Fruit fly (Drosophila melanogaster) whole organism, embryonic: ENCODE results near the gene CG34348.
A peak's percentile ranks its signal among the peaks of the same experiment; 100 is the strongest.

Experiments
- Antp ChIP-seq: fragments of 200-800 bp; sonication (Bioruptor generic); optimal IDR thresholded peaks from 3 replicates; lab custom pipeline; 2016; ENCODE audit warnings: missing biosample characterization, missing genetic modification characterization
- BEAF-32 ChIP-seq: fragments of 200-800 bp; sonication (Bioruptor generic); optimal IDR thresholded peaks from 3 replicates; lab custom pipeline; 2017; ENCODE audit warnings: missing biosample characterization, missing genetic modification characterization, mild to moderate bottlenecking, moderate library complexity, missing genetic modification reagents
- Blimp-1 ChIP-seq: fragments of 200-800 bp; sonication (Bioruptor generic); optimal IDR thresholded peaks from 3 replicates; lab custom pipeline; 2018; ENCODE audit warnings: missing biosample characterization, missing genetic modification characterization, mild to moderate bottlenecking, moderate library complexity, missing genetic modification reagents
- CG10366 ChIP-seq: fragments of 200-800 bp; sonication (Bioruptor generic); IDR thresholded peaks from 2 replicates; pipeline ENCODE4 v1.3.6; 2022; ENCODE audit warnings: missing biosample characterization, missing genetic modification characterization
- CG10565 ChIP-seq: fragments of 200-800 bp; sonication (Bioruptor generic); optimal IDR thresholded peaks from 3 replicates; lab custom pipeline; 2016; ENCODE audit warnings: missing biosample characterization, mild to moderate bottlenecking, missing genetic modification characterization
- CG11247 ChIP-seq: fragments of 200-800 bp; sonication (Bioruptor generic); IDR thresholded peaks from 2 replicates; pipeline ENCODE4 v1.3.6; 2022; ENCODE audit warnings: missing biosample characterization, missing genetic modification characterization
- CG11504 ChIP-seq: fragments of 200-800 bp; sonication (Bioruptor generic); optimal IDR thresholded peaks from 3 replicates; lab custom pipeline; 2019; ENCODE audit warnings: missing biosample characterization, mild to moderate bottlenecking, missing genetic modification characterization, moderate library complexity
- CG11696 ChIP-seq: fragments of 200-800 bp; sonication (Bioruptor generic); IDR thresholded peaks from 2 replicates; pipeline ENCODE4 v1.3.6; 2022; ENCODE audit warnings: missing biosample characterization, missing genetic modification characterization
- CG15073 ChIP-seq: fragments of 200-800 bp; sonication (Bioruptor generic); optimal IDR thresholded peaks from 2 replicates; lab custom pipeline; 2016; ENCODE audit warnings: missing biosample characterization, missing genetic modification characterization
- CG16779 ChIP-seq: fragments of 200-800 bp; sonication (Bioruptor generic); IDR thresholded peaks from 2 replicates; pipeline ENCODE4 v1.3.6; 2022; ENCODE audit warnings: missing biosample characterization, missing genetic modification characterization
- CG17186 ChIP-seq: fragments of 200-800 bp; sonication (Bioruptor generic); optimal IDR thresholded peaks from 3 replicates; lab custom pipeline; 2017; ENCODE audit warnings: missing biosample characterization, missing genetic modification reagents, missing genetic modification characterization
- CG2120 ChIP-seq: fragments of 200-800 bp; sonication (Bioruptor generic); optimal IDR thresholded peaks from 3 replicates; lab custom pipeline; 2016; ENCODE audit warnings: missing biosample characterization, missing genetic modification characterization
- CG2678 ChIP-seq: fragments of 200-800 bp; sonication (Bioruptor generic); optimal IDR thresholded peaks from 3 replicates; lab custom pipeline; 2019; ENCODE audit warnings: missing biosample characterization, mild to moderate bottlenecking, missing genetic modification characterization, moderate library complexity
- CG32772 ChIP-seq: fragments of 200-800 bp; sonication (Bioruptor generic); IDR thresholded peaks from 2 replicates; pipeline ENCODE4 v1.3.6; 2022; ENCODE audit warnings: missing biosample characterization, missing genetic modification characterization
- CG34422 ChIP-seq: fragments of 200-800 bp; sonication (Bioruptor generic); IDR thresholded peaks from 3 replicates; pipeline ENCODE4 v1.3.6; 2022; ENCODE audit warnings: missing biosample characterization, missing genetic modification characterization
- CG3847 ChIP-seq: fragments of 200-800 bp; sonication (Bioruptor generic); IDR thresholded peaks from 2 replicates; pipeline ENCODE4 v1.3.6; 2022; ENCODE audit warnings: missing biosample characterization, missing genetic modification characterization
- CG3995 ChIP-seq: fragments of 200-800 bp; sonication (Bioruptor generic); optimal IDR thresholded peaks from 3 replicates; lab custom pipeline; 2016; ENCODE audit warnings: missing biosample characterization, missing genetic modification characterization
- CG4404 ChIP-seq: fragments of 200-800 bp; sonication (Bioruptor generic); IDR thresholded peaks from 2 replicates; pipeline ENCODE4 v1.3.6; 2022; ENCODE audit warnings: missing biosample characterization, missing genetic modification characterization
- CG4424 ChIP-seq: fragments of 200-800 bp; sonication (Bioruptor generic); optimal IDR thresholded peaks from 3 replicates; lab custom pipeline; 2016; ENCODE audit warnings: missing biosample characterization, missing genetic modification characterization
- CG5180 ChIP-seq: fragments of 200-800 bp; sonication (Bioruptor generic); optimal IDR thresholded peaks from 3 replicates; lab custom pipeline; 2017; ENCODE audit warnings: missing biosample characterization, missing genetic modification characterization, mild to moderate bottlenecking, moderate library complexity, missing genetic modification reagents
- CG6254 ChIP-seq: fragments of 200-800 bp; sonication (Bioruptor generic); optimal IDR thresholded peaks from 3 replicates; lab custom pipeline; 2017; ENCODE audit warnings: mild to moderate bottlenecking, missing biosample characterization, missing genetic modification reagents, missing genetic modification characterization
- CG6654 ChIP-seq: fragments of 200-800 bp; sonication (Bioruptor generic); optimal IDR thresholded peaks from 2 replicates; lab custom pipeline; 2017; ENCODE audit warnings: missing biosample characterization, mild to moderate bottlenecking, missing genetic modification characterization
- CG8089 ChIP-seq: fragments of 200-800 bp; sonication (Bioruptor generic); optimal IDR thresholded peaks from 3 replicates; lab custom pipeline; 2016; ENCODE audit warnings: missing biosample characterization, missing genetic modification characterization
- CG9215 ChIP-seq: fragments of 200-800 bp; sonication (Bioruptor generic); IDR thresholded peaks from 2 replicates; pipeline ENCODE4 v1.3.6; 2022; ENCODE audit warnings: missing biosample characterization, missing genetic modification characterization
- Camta ChIP-seq: fragments of 200-800 bp; sonication (Bioruptor generic); optimal IDR thresholded peaks from 2 replicates; lab custom pipeline; 2016; ENCODE audit warnings: missing biosample characterization, missing genetic modification characterization
- CrebB ChIP-seq: fragments of 200-800 bp; sonication (Bioruptor generic); optimal IDR thresholded peaks from 3 replicates; lab custom pipeline; 2018; ENCODE audit warnings: missing biosample characterization, mild to moderate bottlenecking, missing genetic modification characterization
- D19B ChIP-seq: fragments of 200-800 bp; sonication (Bioruptor generic); optimal IDR thresholded peaks from 2 replicates; lab custom pipeline; 2017; ENCODE audit warnings: missing biosample characterization, mild to moderate bottlenecking, missing genetic modification characterization
- Dip3 ChIP-seq: fragments of 200-800 bp; sonication (Bioruptor generic); optimal IDR thresholded peaks from 3 replicates; lab custom pipeline; 2016; ENCODE audit warnings: missing biosample characterization, missing genetic modification characterization
- Dp ChIP-seq: fragments of 200-800 bp; sonication (Bioruptor generic); optimal IDR thresholded peaks from 2 replicates; lab custom pipeline; 2018; ENCODE audit warnings: missing biosample characterization, mild to moderate bottlenecking, missing genetic modification characterization, moderate library complexity
- GATAe ChIP-seq: fragments of 200-800 bp; sonication (Bioruptor generic); conservative IDR thresholded peaks from 2 replicates; pipeline ENCODE4 v1.3.6; 2022; ENCODE audit warnings: missing biosample characterization, missing genetic modification characterization
- Hmr ChIP-seq: fragments of 200-800 bp; sonication (Bioruptor generic); optimal IDR thresholded peaks from 3 replicates; lab custom pipeline; 2017; ENCODE audit warnings: mild to moderate bottlenecking, missing biosample characterization, missing genetic modification reagents, missing genetic modification characterization
- Hr39 ChIP-seq: fragments of >200 bp; optimal IDR thresholded peaks from 2 replicates; lab custom pipeline; 2017
- Max ChIP-seq: fragments of 200-800 bp; sonication (Bioruptor generic); optimal IDR thresholded peaks from 2 replicates; lab custom pipeline; 2016; ENCODE audit warnings: missing biosample characterization, mild to moderate bottlenecking, missing genetic modification characterization
- NC2β ChIP-seq: fragments of 200-800 bp; sonication (Bioruptor generic); optimal IDR thresholded peaks from 2 replicates; lab custom pipeline; 2016; ENCODE audit warnings: missing biosample characterization, missing genetic modification characterization
- NFAT ChIP-seq: fragments of 200-800 bp; sonication (Bioruptor generic); IDR thresholded peaks from 2 replicates; pipeline ENCODE4 v1.3.6; 2022; ENCODE audit warnings: missing biosample characterization, missing genetic modification characterization
- Oaz ChIP-seq: fragments of 200-800 bp; sonication (Bioruptor generic); IDR thresholded peaks from 2 replicates; pipeline ENCODE4 v1.3.6; 2022; ENCODE audit warnings: missing biosample characterization, missing genetic modification characterization
- Ptx1 ChIP-seq: fragments of 200-800 bp; sonication (Bioruptor generic); IDR thresholded peaks from 2 replicates; pipeline ENCODE4 v1.3.6; 2022; ENCODE audit warnings: missing biosample characterization, missing genetic modification characterization
- Taf1 ChIP-seq: fragments of 200-800 bp; sonication (Bioruptor generic); IDR thresholded peaks from 2 replicates; pipeline ENCODE4 v1.3.6; 2022; ENCODE audit warnings: missing biosample characterization, missing genetic modification characterization
- az2 ChIP-seq: fragments of 200-800 bp; sonication (Bioruptor generic); optimal IDR thresholded peaks from 3 replicates; lab custom pipeline; 2016; ENCODE audit warnings: missing biosample characterization, missing genetic modification characterization
- bsh ChIP-seq, 2 experiments: fragments of 200-800 bp; sonication (Bioruptor generic); optimal IDR thresholded peaks; 2 replicates each; lab custom pipeline; 2017 to 2018; ENCODE audit warnings: mild to moderate bottlenecking in 2 of 2, missing biosample characterization in 2 of 2, missing genetic modification characterization in 2 of 2, moderate library complexity in 1 of 2
- dmrt11E ChIP-seq: fragments of 200-800 bp; sonication (Bioruptor generic); optimal IDR thresholded peaks from 3 replicates; lab custom pipeline; 2018; ENCODE audit warnings: missing biosample characterization, mild to moderate bottlenecking, missing genetic modification characterization, moderate library complexity
- fd96Cb ChIP-seq: fragments of 200-800 bp; sonication (Bioruptor generic); optimal IDR thresholded peaks from 2 replicates; lab custom pipeline; 2018; ENCODE audit warnings: missing biosample characterization, mild to moderate bottlenecking, missing genetic modification characterization, moderate library complexity
- her ChIP-seq: fragments of 200-800 bp; sonication (Bioruptor generic); optimal IDR thresholded peaks from 2 replicates; lab custom pipeline; 2016; ENCODE audit warnings: missing biosample characterization, missing genetic modification characterization
- klu ChIP-seq: fragments of 200-800 bp; sonication (Bioruptor generic); IDR thresholded peaks from 2 replicates; pipeline ENCODE4 v1.3.6; 2022; ENCODE audit warnings: missing biosample characterization, missing genetic modification characterization
- odd ChIP-seq: fragments of 200-800 bp; sonication (Bioruptor generic); optimal IDR thresholded peaks from 2 replicates; lab custom pipeline; 2017; ENCODE audit warnings: missing biosample characterization, mild to moderate bottlenecking, missing genetic modification characterization
- pb ChIP-seq: fragments of 200-800 bp; sonication (Bioruptor generic); optimal IDR thresholded peaks from 3 replicates; lab custom pipeline; 2016; ENCODE audit warnings: missing biosample characterization, missing genetic modification characterization
- row ChIP-seq: fragments of 200-800 bp; sonication (Bioruptor generic); IDR thresholded peaks from 3 replicates; pipeline ENCODE4 v1.3.6; 2022; ENCODE audit warnings: missing biosample characterization, missing genetic modification characterization
- stwl ChIP-seq: fragments of 200-800 bp; sonication (Bioruptor generic); optimal IDR thresholded peaks from 3 replicates; lab custom pipeline; 2018; ENCODE audit warnings: missing biosample characterization, mild to moderate bottlenecking, missing genetic modification characterization, moderate library complexity
- tna ChIP-seq: fragments of 200-800 bp; sonication (Bioruptor generic); IDR thresholded peaks from 2 replicates; pipeline ENCODE4 v1.3.6; 2022; ENCODE audit warnings: missing biosample characterization, missing genetic modification characterization; ENCODE audit not compliant: partially characterized antibody
- vnd ChIP-seq: fragments of 200-800 bp; sonication (Bioruptor generic); IDR thresholded peaks from 3 replicates; pipeline ENCODE4 v1.3.6; 2022; ENCODE audit warnings: missing biosample characterization, missing genetic modification characterization; ENCODE audit not compliant: partially characterized antibody
- zen ChIP-seq: fragments of 200-800 bp; sonication (Bioruptor generic); optimal IDR thresholded peaks from 3 replicates; lab custom pipeline; 2018; ENCODE audit warnings: missing biosample characterization, mild to moderate bottlenecking, missing genetic modification characterization, moderate library complexity

Gene CG34348

dm6 chrX:11351351-11351750 is 11.7 kb downstream of the CG34348 start (continued):
- TF ChIP-seq Ptx1 (GFP tag; lab: Robert Waterston, UW) (peak; percentile 95), D19B (GFP tag; lab: Kevin White, UChicago) (peak; percentile 76), Hr39 (lab: Kevin White, UChicago) (no peak), CG3995 (peak; percentile 71), CG2678 (peak; percentile 93), klu (GFP tag; lab: Robert Waterston, UW) (peak; percentile 82), CG6654 (GFP tag; lab: Kevin White, UChicago) (peak; percentile 77), bsh (GFP tag; optimal IDR thresholded peaks at IDR 0.05; lab: Kevin White, UChicago) (peak; percentile 83 to 94), CG9215 (peak; percentile 87), Blimp-1 (GFP tag; lab: Kevin White, UChicago) (peak; percentile 86), CG15073 (GFP tag; lab: Kevin White, UChicago) (peak; percentile 75), Dip3 (GFP tag; lab: Kevin White, UChicago) (peak; percentile 93), CG16779 (GFP tag; lab: Robert Waterston, UW) (peak; percentile 94), CG3847 (peak; percentile 93), CG4404 (GFP tag; lab: Robert Waterston, UW) (peak; percentile 90), pb (peak; percentile 90), az2 (peak; percentile 93), Hmr (peak; percentile 92), Oaz (peak; percentile 90), Dp (peak; percentile 17), dmrt11E (tag; lab: Kevin White, UChicago) (peak; percentile 87), CG5180 (peak; percentile 85), CG11247 (GFP tag; lab: Robert Waterston, UW) (peak; percentile 94), NFAT (GFP tag; lab: Robert Waterston, UW) (peak; percentile 95), CG4424 (GFP tag; lab: Kevin White, UChicago) (peak; percentile 94), Taf1 (GFP tag; lab: Robert Waterston, UW) (peak; percentile 88), NC2β (peak; percentile 88), CG8089 (GFP tag; lab: Kevin White, UChicago) (peak; percentile 88), Camta (GFP tag; lab: Kevin White, UChicago) (peak; percentile 90), CG11696 (GFP tag; lab: Robert Waterston, UW) (peak; percentile 86), Max (GFP tag; lab: Kevin White, UChicago) (peak; percentile 85), CG34422 (peak; percentile 97), tna (GFP tag; lab: Robert Waterston, UW) (0 out of 2 replicates have a peak, but pooled peaks have one; percentile 16), CG11504 (tag; lab: Kevin White, UChicago) (peak; percentile 92), odd (GFP tag; lab: Kevin White, UChicago) (peak; percentile 87), GATAe (GFP tag; lab: Robert Waterston, UW) (peak; percentile 67), CG2120 (peak; percentile 95), CG32772 (peak; percentile 95), CG10565 (GFP tag; lab: Kevin White, UChicago) (peak; percentile 61), vnd (no peak), CG10366 (GFP tag; lab: Robert Waterston, UW) (peak; percentile 96), row (GFP tag; lab: Robert Waterston, UW) (peak; percentile 96), stwl (tag; lab: Kevin White, UChicago) (peak; percentile 6), BEAF-32 (GFP tag; lab: Kevin White, UChicago) (no peak), zen (tag; lab: Kevin White, UChicago) (peak; percentile 81), her (GFP tag; lab: Kevin White, UChicago) (peak; percentile 92), fd96Cb (tag; lab: Kevin White, UChicago) (peak; percentile 91), Antp (peak; percentile 97), CG17186 (GFP tag; lab: Kevin White, UChicago) (peak; percentile 65), CG6254 (peak; percentile 81), CrebB (peak; percentile 92)
